Worm (Caenorhabditis elegans) whole organism, L2 larva: ENCODE data around the gene snf-7.

Experiments
- C34F6.9 ChIP-seq: fragments of 150-350 bp; optimal IDR thresholded peaks from 2 replicates; lab custom pipeline; 2014; ENCODE audit warnings: missing biosample characterization, missing genetic modification characterization
- F13H6.1 ChIP-seq: sonication (generic microtip); optimal IDR thresholded peaks from 2 replicates; lab custom pipeline; 2016; ENCODE audit warnings: missing genetic modification characterization, missing compliant biosample characterization
- R02D3.7 ChIP-seq: fragments of 150-350 bp; optimal IDR thresholded peaks from 2 replicates; lab custom pipeline; 2014; ENCODE audit warnings: missing biosample characterization, missing genetic modification characterization
- Y55F3AM.14 ChIP-seq: fragments of 200-800 bp; sonication (Bioruptor generic); optimal IDR thresholded peaks from 2 replicates; lab custom pipeline; 2018; ENCODE audit warnings: mild to moderate bottlenecking, missing genetic modification characterization, missing compliant biosample characterization
- ZK546.5 ChIP-seq: sonication (generic microtip); optimal IDR thresholded peaks from 2 replicates; lab custom pipeline; 2017; ENCODE audit warnings: missing biosample characterization, missing genetic modification characterization
- alr-1 ChIP-seq: fragments of 150-350 bp; optimal IDR thresholded peaks from 2 replicates; lab custom pipeline; 2014; ENCODE audit warnings: missing biosample characterization, missing genetic modification characterization
- aly-2 ChIP-seq: fragments of 150-350 bp; optimal IDR thresholded peaks from 2 replicates; lab custom pipeline; 2014; ENCODE audit warnings: missing biosample characterization, missing genetic modification characterization
- ama-1 ChIP-seq: fragments of 150-350 bp; optimal IDR thresholded peaks from 2 replicates; lab custom pipeline; 2018; ENCODE audit warnings: inconsistent platforms
- blmp-1 ChIP-seq: sonication (generic microtip); optimal IDR thresholded peaks from 2 replicates; lab custom pipeline; 2017; ENCODE audit warnings: missing genetic modification characterization, mild to moderate bottlenecking, missing compliant biosample characterization, antibody characterized with exemption, moderate library complexity; ENCODE audit not compliant: insufficient read depth
- ceh-16 ChIP-seq: fragments of 150-350 bp; optimal IDR thresholded peaks from 2 replicates; lab custom pipeline; 2014; ENCODE audit warnings: missing biosample characterization, missing genetic modification characterization
- ceh-82 ChIP-seq: fragments of 150-350 bp; optimal IDR thresholded peaks from 2 replicates; lab custom pipeline; 2014; ENCODE audit warnings: missing biosample characterization, missing genetic modification characterization
- crh-2 ChIP-seq: sonication (generic microtip); optimal IDR thresholded peaks from 2 replicates; lab custom pipeline; 2017; ENCODE audit warnings: missing biosample characterization, missing genetic modification characterization
- dmd-4 ChIP-seq: sonication (generic microtip); optimal IDR thresholded peaks from 2 replicates; lab custom pipeline; 2017; ENCODE audit warnings: missing biosample characterization, missing genetic modification characterization
- egl-27 ChIP-seq: sonication (generic microtip); optimal IDR thresholded peaks from 3 replicates; lab custom pipeline; 2017; ENCODE audit warnings: missing biosample characterization, missing genetic modification reagents, missing genetic modification characterization
- elt-1 ChIP-seq: fragments of 150-350 bp; optimal IDR thresholded peaks from 2 replicates; lab custom pipeline; 2014; ENCODE audit warnings: missing biosample characterization, missing genetic modification characterization
- elt-3 ChIP-seq: sonication (generic microtip); optimal IDR thresholded peaks from 2 replicates; lab custom pipeline; 2017; ENCODE audit warnings: missing biosample characterization, missing genetic modification characterization
- fos-1 ChIP-seq: fragments of 150-350 bp; optimal IDR thresholded peaks from 2 replicates; lab custom pipeline; 2014; ENCODE audit warnings: missing biosample characterization, missing genetic modification characterization
- lin-11 ChIP-seq: fragments of 150-350 bp; sonication (generic microtip); optimal IDR thresholded peaks from 2 replicates; lab custom pipeline; 2014; ENCODE audit warnings: missing biosample characterization, missing genetic modification characterization, inconsistent platforms, mixed read lengths
- lin-13 ChIP-seq: fragments of 150-350 bp; optimal IDR thresholded peaks from 2 replicates; lab custom pipeline; 2014; ENCODE audit warnings: missing biosample characterization, missing genetic modification reagents, missing genetic modification characterization
- lin-39 ChIP-seq: fragments of 150-350 bp; optimal IDR thresholded peaks from 2 replicates; lab custom pipeline; 2014; ENCODE audit warnings: missing biosample characterization, missing genetic modification reagents, missing genetic modification characterization
- lsy-2 ChIP-seq, 2 experiments: fragments of 150-350 bp in 1 of 2; sonication (generic microtip) in 1 of 2; optimal IDR thresholded peaks; 2 replicates each; lab custom pipeline; 2014 to 2017; ENCODE audit warnings: missing biosample characterization in 2 of 2, missing genetic modification characterization in 2 of 2
- mab-5 ChIP-seq: fragments of 150-350 bp; optimal IDR thresholded peaks from 2 replicates; lab custom pipeline; 2014; ENCODE audit warnings: missing biosample characterization, missing genetic modification characterization
- mbf-1 ChIP-seq: sonication (generic microtip); optimal IDR thresholded peaks from 2 replicates; lab custom pipeline; 2017; ENCODE audit warnings: missing biosample characterization, missing genetic modification characterization
- mdl-1 ChIP-seq, 2 experiments: fragments of 150-350 bp in 1 of 2; sonication (generic microtip) in 1 of 2; optimal IDR thresholded peaks; 2 replicates each; lab custom pipeline; 2017; ENCODE audit warnings: missing biosample characterization in 2 of 2, missing genetic modification characterization in 2 of 2
- nhr-10 ChIP-seq: sonication (generic microtip); optimal IDR thresholded peaks from 2 replicates; lab custom pipeline; 2017; ENCODE audit warnings: missing biosample characterization, missing genetic modification characterization
- nhr-11 ChIP-seq: fragments of 150-350 bp; optimal IDR thresholded peaks from 2 replicates; lab custom pipeline; 2014; ENCODE audit warnings: missing biosample characterization, missing genetic modification characterization
- nhr-12 ChIP-seq: fragments of 150-350 bp; optimal IDR thresholded peaks from 2 replicates; lab custom pipeline; 2014; ENCODE audit warnings: missing biosample characterization, missing genetic modification characterization
- nhr-129 ChIP-seq: fragments of 150-350 bp; optimal IDR thresholded peaks from 2 replicates; lab custom pipeline; 2014; ENCODE audit warnings: missing biosample characterization, missing genetic modification characterization
- nhr-21 ChIP-seq: fragments of 150-350 bp; optimal IDR thresholded peaks from 2 replicates; lab custom pipeline; 2014; ENCODE audit warnings: missing biosample characterization, missing genetic modification characterization
- nhr-23 ChIP-seq: fragments of 150-350 bp; optimal IDR thresholded peaks from 2 replicates; lab custom pipeline; 2014; ENCODE audit warnings: missing biosample characterization, missing genetic modification reagents, missing genetic modification characterization
- nhr-237 ChIP-seq: fragments of 150-350 bp; optimal IDR thresholded peaks from 2 replicates; lab custom pipeline; 2014; ENCODE audit warnings: missing biosample characterization, missing genetic modification characterization
- nhr-25 ChIP-seq: fragments of 150-350 bp; sonication (generic microtip); optimal IDR thresholded peaks from 3 replicates; lab custom pipeline; 2014; ENCODE audit warnings: missing biosample characterization, missing genetic modification characterization
- nhr-6 ChIP-seq: fragments of 150-350 bp; optimal IDR thresholded peaks from 2 replicates; lab custom pipeline; 2014; ENCODE audit warnings: missing biosample characterization, missing genetic modification characterization
- nhr-77 ChIP-seq: fragments of 150-350 bp; optimal IDR thresholded peaks from 2 replicates; lab custom pipeline; 2014; ENCODE audit warnings: missing biosample characterization, missing genetic modification characterization
- peb-1 ChIP-seq: fragments of 150-350 bp; optimal IDR thresholded peaks from 2 replicates; lab custom pipeline; 2014; ENCODE audit warnings: missing biosample characterization, missing genetic modification characterization
- sem-4 ChIP-seq: fragments of 150-350 bp; optimal IDR thresholded peaks from 2 replicates; lab custom pipeline; 2014; ENCODE audit warnings: missing biosample characterization, missing genetic modification reagents, missing genetic modification characterization
- skn-1 ChIP-seq: sonication (generic microtip); optimal IDR thresholded peaks from 2 replicates; lab custom pipeline; 2017; ENCODE audit warnings: missing biosample characterization, missing genetic modification characterization
- sma-3 ChIP-seq: sonication (generic microtip); optimal IDR thresholded peaks from 2 replicates; lab custom pipeline; 2016; ENCODE audit warnings: missing genetic modification reagents, missing genetic modification characterization, missing compliant biosample characterization
- snpc-4 ChIP-seq: fragments of 150-350 bp; optimal IDR thresholded peaks from 2 replicates; lab custom pipeline; 2014; ENCODE audit warnings: missing biosample characterization, missing genetic modification characterization
- unc-39 ChIP-seq: fragments of 150-350 bp; optimal IDR thresholded peaks from 2 replicates; lab custom pipeline; 2014; ENCODE audit warnings: missing biosample characterization, missing genetic modification characterization
- unc-55 ChIP-seq: fragments of 150-350 bp; sonication (generic microtip); optimal IDR thresholded peaks from 3 replicates; lab custom pipeline; 2014; ENCODE audit warnings: missing biosample characterization, missing genetic modification reagents, missing genetic modification characterization
- unc-62 ChIP-seq: fragments of 150-350 bp; optimal IDR thresholded peaks from 2 replicates; lab custom pipeline; 2014; ENCODE audit warnings: missing biosample characterization, missing genetic modification reagents, missing genetic modification characterization
- zag-1 ChIP-seq: fragments of 150-350 bp; optimal IDR thresholded peaks from 2 replicates; lab custom pipeline; 2014; ENCODE audit warnings: missing biosample characterization, missing genetic modification characterization
- ztf-1 ChIP-seq: fragments of 200-800 bp; sonication (Bioruptor generic); conservative IDR thresholded peaks from 2 replicates; pipeline ENCODE4 v1.3.6; 2022; ENCODE audit warnings: missing genetic modification characterization, missing compliant biosample characterization
- ztf-11 ChIP-seq: sonication (generic microtip); optimal IDR thresholded peaks from 2 replicates; lab custom pipeline; 2017; ENCODE audit warnings: missing biosample characterization, missing genetic modification characterization
- ztf-4 ChIP-seq: fragments of 150-350 bp; optimal IDR thresholded peaks from 2 replicates; lab custom pipeline; 2014; ENCODE audit warnings: missing biosample characterization, missing genetic modification characterization

The snf-7 gene

DNA sequence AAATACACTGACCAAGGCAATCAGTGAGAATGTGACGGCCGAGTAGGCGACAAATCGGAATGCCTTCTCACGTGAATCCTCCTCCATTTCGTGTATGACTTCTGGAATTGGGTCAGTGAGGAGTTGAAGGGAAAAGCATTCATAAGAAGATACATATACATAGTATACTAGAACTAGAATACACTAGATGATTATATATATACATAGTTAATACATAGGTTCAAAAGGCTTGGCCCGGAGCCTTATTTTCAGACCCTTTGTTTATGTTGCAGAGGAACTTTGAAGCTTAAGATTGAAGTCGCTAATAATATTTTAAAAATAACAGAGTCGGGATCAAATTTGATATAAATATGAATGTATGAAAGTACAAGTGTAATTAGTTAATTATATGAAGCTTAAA, 11.7 kb upstream of the snf-7 start, which contains the start of gene col-97:
col-97 (minus strand) TSS at position 101 of the 400 bp plus-strand sequence.
- TF ChIP-seq nhr-10 (tag; lab: Kevin White, UChicago): no peak

ce11 chrIII:12998252-12998651, 7.0 kb upstream of the snf-7 start:
- TF ChIP-seq Y55F3AM.14 (GFP tag; lab: Kevin White, UChicago) (no peak), snpc-4 (tag; lab: Kevin White, UChicago) (no peak), aly-2 (tag; lab: Kevin White, UChicago) (no peak), R02D3.7 (no peak), nhr-23 (tag; lab: Kevin White, UChicago) (no peak), blmp-1 (tag; lab: Kevin White, UChicago) (no peak), nhr-6 (tag; lab: Kevin White, UChicago) (no peak), C34F6.9 (tag; lab: Kevin White, UChicago) (no peak), ceh-82 (no peak), skn-1 (tag; lab: Kevin White, UChicago) (no peak), zag-1 (tag; lab: Kevin White, UChicago) (no peak), nhr-11 (no peak)

- no peak for TF ChIP-seq elt-3 (tag; lab: Kevin White, UChicago)
- peak; percentile 54 for TF ChIP-seq fos-1 (tag; lab: Kevin White, UChicago)
- TF ChIP-seq nhr-21 (tag; lab: Kevin White, UChicago): no peak
These were observed 4.8 kb upstream of the snf-7 start, which contains the start of gene ZK1010.8 for ce11 chrIII:13000457-13000856. ZK1010.8 (minus strand) TSS chrIII:13000670.

DNA sequence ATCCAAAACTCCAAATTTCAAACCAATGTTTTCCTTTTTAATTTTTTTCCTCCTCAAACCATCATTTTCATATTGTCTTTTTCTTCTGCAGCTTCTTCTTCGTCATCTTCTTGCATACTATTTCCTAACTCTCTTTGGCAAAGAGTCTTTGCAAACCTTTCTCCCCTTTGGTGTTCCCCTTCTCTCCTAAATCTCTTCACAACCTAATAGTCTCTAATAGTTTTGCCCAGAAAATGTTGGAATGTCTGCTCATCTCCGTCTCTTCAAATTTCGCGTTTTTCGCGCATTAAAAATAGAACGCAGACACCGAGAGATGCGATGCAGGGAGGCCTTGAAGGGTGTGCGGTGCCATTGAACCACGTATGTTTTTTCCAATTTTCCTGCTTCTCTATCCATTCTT, 3.2 kb upstream of the snf-7 start, which contains the start of gene ZK1010.10:
ZK1010.10 (plus strand) TSS at position 286 of the 400 bp plus-strand sequence.
- TF ChIP-seq nhr-21 (tag; lab: Kevin White, UChicago) (no peak), lin-39 (no peak), nhr-10 (tag; lab: Kevin White, UChicago) (no peak), snpc-4 (tag; lab: Kevin White, UChicago) (no peak), lin-11 (tag; lab: Kevin White, UChicago) (no peak), nhr-25 (no peak), skn-1 (tag; lab: Kevin White, UChicago) (no peak), nhr-77 (tag; lab: Kevin White, UChicago) (no peak), mdl-1 (tag; optimal IDR thresholded peaks at IDR 0.05; lab: Kevin White, UChicago) (no peak), crh-2 (tag; lab: Kevin White, UChicago) (peak; percentile 71), nhr-11 (no peak), mab-5 (tag; lab: Kevin White, UChicago) (peak; percentile 12), C34F6.9 (tag; lab: Kevin White, UChicago) (peak; percentile 69), unc-39 (no peak), peb-1 (no peak), lsy-2 (tag; optimal IDR thresholded peaks at IDR 0.05; lab: Kevin White, UChicago) (peak in 1 of 2 experiments; percentile 70), ztf-11 (no peak), F13H6.1 (tag; lab: Kevin White, UChicago) (peak; percentile 30), sma-3 (GFP tag; lab: Kevin White, UChicago) (no peak), ztf-4 (tag; lab: Kevin White, UChicago) (no peak), dmd-4 (tag; lab: Kevin White, UChicago) (no peak), ztf-1 (GFP tag; lab: Robert Waterston, UW) (no peak), egl-27 (tag; lab: Kevin White, UChicago) (peak; percentile 18), unc-55 (GFP tag; lab: Kevin White, UChicago) (peak; percentile 90), blmp-1 (tag; lab: Kevin White, UChicago) (no peak), lin-13 (GFP tag; lab: Kevin White, UChicago) (no peak), alr-1 (tag; lab: Kevin White, UChicago) (no peak), mbf-1 (tag; lab: Kevin White, UChicago) (no peak), unc-62 (GFP tag; lab: Kevin White, UChicago) (no peak), ceh-16 (no peak), nhr-23 (tag; lab: Kevin White, UChicago) (no peak), R02D3.7 (no peak), zag-1 (tag; lab: Kevin White, UChicago) (peak; percentile 7), aly-2 (tag; lab: Kevin White, UChicago) (no peak), nhr-129 (tag; lab: Kevin White, UChicago) (peak; percentile 46), ama-1 (lab: Kevin White, UChicago) (no peak), elt-1 (tag; lab: Kevin White, UChicago) (no peak), elt-3 (tag; lab: Kevin White, UChicago) (no peak), nhr-12 (tag; lab: Kevin White, UChicago) (no peak), ZK546.5 (tag; lab: Kevin White, UChicago) (no peak), nhr-237 (tag; lab: Kevin White, UChicago) (no peak), fos-1 (tag; lab: Kevin White, UChicago) (peak; percentile 55), ceh-82 (no peak), sem-4 (peak; percentile 55)
